Worm (Caenorhabditis elegans) whole organism, mixed stage, embryonic: Measurements from ENCODE around the gene fbxb-24.

ENCODE experiments used
- elt-3 ChIP-seq: fragments of 150-350 bp; optimal IDR thresholded peaks from 2 replicates; lab custom pipeline; 2014; ENCODE audit warnings: missing biosample characterization, missing genetic modification characterization
- nhr-2 ChIP-seq: fragments of 150-350 bp; optimal IDR thresholded peaks from 2 replicates; lab custom pipeline; 2014; ENCODE audit warnings: missing biosample characterization, missing genetic modification characterization
- pha-4 ChIP-seq: fragments of 150-350 bp; optimal IDR thresholded peaks from 2 replicates; lab custom pipeline; 2018; ENCODE audit warnings: missing biosample characterization, missing genetic modification reagents, missing genetic modification characterization

ce11 chrIII:11951111-11951510 is 42.4 kb downstream of the fbxb-24 start:
- no peak for TF ChIP-seq pha-4
- no peak for TF ChIP-seq nhr-2 (tag; lab: Kevin White, UChicago)
- no peak for TF ChIP-seq elt-3
